Worm (Caenorhabditis elegans): ENCODE data around the gene str-20.

The str-20 gene

DNA sequence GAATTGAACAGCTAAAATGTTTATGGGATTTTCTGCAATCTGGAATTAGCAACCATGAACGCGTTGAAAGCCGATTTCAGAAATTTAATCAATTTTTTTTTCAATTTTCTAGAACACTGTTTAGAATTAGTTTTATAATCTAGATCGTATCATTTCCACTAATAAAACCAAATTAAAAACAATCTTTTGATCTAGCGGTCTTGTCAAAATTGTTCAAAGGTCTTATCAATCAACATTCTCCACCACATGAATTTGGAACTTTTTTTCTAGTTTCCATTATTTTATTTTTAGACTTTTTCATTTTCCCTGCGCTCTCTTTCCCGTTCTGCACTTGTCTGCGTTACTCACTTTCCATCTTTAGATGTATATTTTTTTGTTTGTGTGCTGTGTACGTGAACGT lies 6.1 kb downstream of the str-20 start, which contains the start of gene srp-2:
TSS of gene srp-2 (plus strand) at position 301 of the 400 bp plus-strand sequence.
- no peak for TF ChIP-seq tbx-8 (GFP tag; optimal IDR thresholded peaks at IDR 0.05)
- TF ChIP-seq elt-1 (tag; optimal IDR thresholded peaks at IDR 0.05; ENCODE audit: borderline replicate concordance, insufficient read depth) = no peak
- no peak for TF ChIP-seq drap-1 (GFP tag; optimal IDR thresholded peaks at IDR 0.05)
- no peak for TF ChIP-seq nhr-237 (tag; optimal IDR thresholded peaks at IDR 0.05)
- TF ChIP-seq flh-1 (GFP tag; optimal IDR thresholded peaks at IDR 0.05) = no peak
- no peak for TF ChIP-seq elt-3 (tag; optimal IDR thresholded peaks at IDR 0.05)
- no peak for TF ChIP-seq snpc-4 (tag; optimal IDR thresholded peaks at IDR 0.05)
- no peak for TF ChIP-seq M03D4.4 (tag; optimal IDR thresholded peaks at IDR 0.05)
- no peak for TF ChIP-seq ceh-39 (tag; optimal IDR thresholded peaks at IDR 0.05)
- no peak for TF ChIP-seq unc-120 (tag; optimal IDR thresholded peaks at IDR 0.05; ENCODE audit: poor library complexity, severe bottlenecking)
- no peak for TF ChIP-seq ztf-11 (tag; optimal IDR thresholded peaks at IDR 0.05)
- TF ChIP-seq nhr-2 (tag; optimal IDR thresholded peaks at IDR 0.05) = no peak
- TF ChIP-seq unc-39 (tag; optimal IDR thresholded peaks at IDR 0.05) = no peak
- no peak for TF ChIP-seq mep-1 (tag; optimal IDR thresholded peaks at IDR 0.05)
- TF ChIP-seq mab-5 (tag; optimal IDR thresholded peaks at IDR 0.05) = no peak
- no peak for TF ChIP-seq zip-8 (tag; optimal IDR thresholded peaks at IDR 0.05)
- no peak for TF ChIP-seq lsy-2 (tag; optimal IDR thresholded peaks at IDR 0.05)

DNA sequence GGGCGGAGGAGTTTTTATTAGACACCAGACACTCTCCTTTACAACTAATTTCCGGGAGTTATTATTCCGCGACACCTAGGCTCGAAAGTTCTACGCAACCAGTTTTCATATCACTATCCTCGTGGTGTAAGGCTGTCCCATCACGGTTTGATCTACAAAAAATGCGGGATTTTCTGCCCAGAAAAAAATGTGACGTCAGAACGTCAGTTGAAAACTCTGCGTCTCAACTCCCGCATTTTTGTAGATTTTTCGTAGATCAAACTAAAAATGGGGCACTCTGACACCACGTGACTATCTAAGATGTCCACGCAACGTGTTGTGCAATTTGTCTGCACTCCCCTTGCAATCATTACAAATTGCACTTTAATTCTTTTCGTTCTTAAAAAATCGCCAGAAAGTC lies 8.5 kb downstream of the str-20 start, which contains the start of gene str-238:
TSS of gene str-238 (plus strand) at position 301 of the 400 bp plus-strand sequence.
- TF ChIP-seq hlh-1 (tag; optimal IDR thresholded peaks at IDR 0.05) = no peak
- no peak for TF ChIP-seq nhr-76 (tag; optimal IDR thresholded peaks at IDR 0.05)
- TF ChIP-seq lsy-2 (tag; optimal IDR thresholded peaks at IDR 0.05) = no peak
- TF ChIP-seq ceh-83 (GFP tag; optimal IDR thresholded peaks at IDR 0.05) = no peak
- TF ChIP-seq pha-4 (tag; optimal IDR thresholded peaks at IDR 0.05) = no peak

DNA sequence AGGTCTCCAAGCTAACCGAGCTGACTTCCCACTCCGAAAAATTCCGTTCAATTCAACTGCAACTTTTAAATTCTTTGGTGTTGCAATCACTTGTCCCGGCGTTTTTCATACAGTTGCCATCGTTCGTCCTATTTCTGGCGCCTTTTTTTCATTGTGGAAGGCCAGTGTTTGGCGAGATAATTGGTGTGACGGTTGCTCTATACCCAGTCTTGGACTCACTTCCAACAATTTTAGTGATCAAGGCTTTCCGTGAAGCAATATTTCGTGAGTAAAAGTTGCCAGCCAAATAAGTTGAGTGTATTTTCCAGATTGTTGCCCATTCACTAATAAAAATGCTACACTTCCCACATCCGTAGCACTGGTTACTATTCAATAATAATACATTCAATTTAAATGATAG lies 15.9 kb downstream of the str-20 start:
- TF ChIP-seq unc-120 (tag; optimal IDR thresholded peaks at IDR 0.05; ENCODE audit: poor library complexity, severe bottlenecking) (no peak), elt-3 (tag; optimal IDR thresholded peaks at IDR 0.05) (no peak), mab-5 (tag; optimal IDR thresholded peaks at IDR 0.05) (no peak), unc-39 (tag; optimal IDR thresholded peaks at IDR 0.05) (no peak)

DNA sequence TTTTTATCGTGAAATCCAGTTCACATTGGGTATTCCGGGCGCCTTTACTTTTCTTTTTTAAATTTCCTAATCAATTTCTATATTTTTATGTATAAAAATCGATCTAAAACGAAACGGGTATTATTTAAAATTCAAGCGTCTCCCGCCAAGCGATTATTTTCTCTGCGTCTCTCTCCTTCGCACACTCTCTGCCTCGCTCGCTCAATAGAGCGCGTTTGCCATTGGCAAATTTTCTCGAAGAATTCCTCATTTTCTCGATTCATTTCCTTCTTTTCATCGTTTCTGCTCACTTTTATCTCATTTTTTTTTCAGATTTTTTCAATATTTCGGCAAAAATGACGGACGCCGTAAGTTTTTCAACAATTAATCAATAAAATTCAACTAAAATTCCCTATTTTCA lies 17.0 kb downstream of the str-20 start, which contains the start of gene sti-1:
TSS of gene sti-1 (plus strand) at position 263 of the 400 bp plus-strand sequence.
- TF ChIP-seq nhr-237 (tag; optimal IDR thresholded peaks at IDR 0.05) = peak; percentile 87
- no peak for TF ChIP-seq ztf-11 (tag; optimal IDR thresholded peaks at IDR 0.05)
- TF ChIP-seq blmp-1 (tag; optimal IDR thresholded peaks at IDR 0.05) = no peak
- TF ChIP-seq zip-8 (tag; optimal IDR thresholded peaks at IDR 0.05) = no peak
- TF ChIP-seq M03D4.4 (tag; optimal IDR thresholded peaks at IDR 0.05) = peak; percentile 5
- TF ChIP-seq nhr-28 (tag; optimal IDR thresholded peaks at IDR 0.05) = no peak
- peak; percentile 38 for TF ChIP-seq nhr-2 (tag; optimal IDR thresholded peaks at IDR 0.05)
- TF ChIP-seq sem-2 (GFP tag; optimal IDR thresholded peaks at IDR 0.05) = no peak
- peak; percentile 26 for TF ChIP-seq mls-2 (tag; optimal IDR thresholded peaks at IDR 0.05)
- peak; percentile 77 for TF ChIP-seq mab-5 (tag; optimal IDR thresholded peaks at IDR 0.05)
- TF ChIP-seq unc-62 (GFP tag; optimal IDR thresholded peaks at IDR 0.05) = peak; percentile 48
- TF ChIP-seq tbx-8 (GFP tag; optimal IDR thresholded peaks at IDR 0.05) = no peak
- no peak for TF ChIP-seq bed-3 (GFP tag; optimal IDR thresholded peaks at IDR 0.05)
- TF ChIP-seq elt-3 (tag; optimal IDR thresholded peaks at IDR 0.05) = no peak
- peak; percentile 84 for TF ChIP-seq ceh-39 (tag; optimal IDR thresholded peaks at IDR 0.05)
- no peak for TF ChIP-seq nhr-12 (tag; optimal IDR thresholded peaks at IDR 0.05)
- TF ChIP-seq ceh-43 (GFP tag; optimal IDR thresholded peaks at IDR 0.05) = no peak
- TF ChIP-seq flh-1 (GFP tag; optimal IDR thresholded peaks at IDR 0.05) = no peak
- no peak for TF ChIP-seq elt-1 (tag; optimal IDR thresholded peaks at IDR 0.05; ENCODE audit: borderline replicate concordance, insufficient read depth)
- no peak for TF ChIP-seq unc-39 (tag; optimal IDR thresholded peaks at IDR 0.05)
- peak; percentile 19 for TF ChIP-seq hlh-1 (tag; optimal IDR thresholded peaks at IDR 0.05)
- no peak for TF ChIP-seq lin-32 (GFP tag; optimal IDR thresholded peaks at IDR 0.05)
- no peak for TF ChIP-seq drap-1 (GFP tag; optimal IDR thresholded peaks at IDR 0.05)
- TF ChIP-seq snpc-4 (tag; optimal IDR thresholded peaks at IDR 0.05) = no peak
- no peak for TF ChIP-seq ham-2 (GFP tag; optimal IDR thresholded peaks at IDR 0.05)
- peak; percentile 78 for TF ChIP-seq lsy-2 (tag; optimal IDR thresholded peaks at IDR 0.05)
- peak; percentile 70 for TF ChIP-seq pha-4 (tag; optimal IDR thresholded peaks at IDR 0.05)
- no peak for TF ChIP-seq ceh-83 (GFP tag; optimal IDR thresholded peaks at IDR 0.05)
- TF ChIP-seq lin-13 (tag; optimal IDR thresholded peaks at IDR 0.05) = peak; percentile 69
- TF ChIP-seq mep-1 (tag; optimal IDR thresholded peaks at IDR 0.05) = peak; percentile 94
- TF ChIP-seq nhr-76 (tag; optimal IDR thresholded peaks at IDR 0.05) = no peak
- TF ChIP-seq sptf-1 (tag; optimal IDR thresholded peaks at IDR 0.05) = peak; percentile 49
- TF ChIP-seq unc-120 (tag; optimal IDR thresholded peaks at IDR 0.05; ENCODE audit: poor library complexity, severe bottlenecking) = peak; percentile 50
- TF ChIP-seq ces-1 (GFP tag; optimal IDR thresholded peaks at IDR 0.05) = peak; percentile 78
- TF ChIP-seq cnd-1 (tag; optimal IDR thresholded peaks at IDR 0.05) = no peak
